Fruit fly (Drosophila melanogaster) whole organism, prepupa: ENCODE measurements around the gene CG9263.

ENCODE experiments used
- CG10631 ChIP-seq: fragments of 200-800 bp; sonication (Bioruptor generic); optimal IDR thresholded peaks from 2 replicates; lab custom pipeline; 2016; ENCODE audit warnings: missing biosample characterization, missing genetic modification characterization
- Gug ChIP-seq: fragments of 200-800 bp; sonication (Bioruptor generic); IDR thresholded peaks from 2 replicates; pipeline ENCODE4 v1.3.6; 2022; ENCODE audit warnings: missing biosample characterization, missing genetic modification characterization

dm6 chr2L:13541968-13542367, 408 bp downstream of the CG9263 start, which contains the start of gene CG16853:
- no peak for TF ChIP-seq Gug
- TF ChIP-seq CG10631 = no peak
